Worm (Caenorhabditis elegans): ENCODE results near the gene mutd-1.

DNA sequence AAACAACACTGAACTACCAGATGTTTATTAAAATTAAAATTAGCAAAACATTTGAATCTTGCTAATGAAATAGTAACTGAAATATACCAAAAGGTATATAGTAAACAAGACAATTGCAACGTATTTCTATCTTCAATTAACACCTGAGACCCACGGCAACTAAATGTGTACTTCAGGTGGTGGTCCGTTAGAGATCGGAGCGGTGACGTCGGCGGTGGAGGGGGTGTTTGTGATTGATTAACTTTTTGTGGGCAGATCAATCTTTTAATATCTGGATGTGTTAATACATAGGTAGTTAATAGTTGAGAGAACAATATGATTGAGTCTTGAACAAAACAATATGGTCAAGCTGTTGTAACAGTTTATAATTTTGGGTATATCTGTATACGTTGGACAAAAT is 37.8 kb downstream of the mutd-1 start:
- no peak for TF ChIP-seq nhr-41 (GFP tag; IDR thresholded peaks at IDR 0.05)
- TF ChIP-seq mxl-2 (GFP tag; conservative IDR thresholded peaks at IDR 0.05), result no peak
- no peak for TF ChIP-seq aha-1 (tag)
- TF ChIP-seq nhr-28 (tag; optimal IDR thresholded peaks at IDR 0.05), result no peak
- TF ChIP-seq nhr-11 (tag; optimal IDR thresholded peaks at IDR 0.05), result no peak
- no peak for TF ChIP-seq ztf-7 (tag; optimal IDR thresholded peaks at IDR 0.05)
- no peak for TF ChIP-seq skn-1 (tag; optimal IDR thresholded peaks at IDR 0.05)
- no peak for TF ChIP-seq ama-1 (optimal IDR thresholded peaks at IDR 0.05)
- no peak for TF ChIP-seq php-3 (GFP tag; IDR thresholded peaks at IDR 0.05)
